Fruit fly (Drosophila melanogaster) whole organism, embryonic: Measurements from ENCODE around the gene CG10512.

Source experiments
- Bteb2 ChIP-seq: fragments of 200-800 bp; sonication (Bioruptor generic); optimal IDR thresholded peaks from 2 replicates; lab custom pipeline; 2016; ENCODE audit warnings: missing biosample characterization, missing genetic modification characterization
- CG1233 ChIP-seq: fragments of 200-800 bp; sonication (Bioruptor generic); optimal IDR thresholded peaks from 4 replicates; lab custom pipeline; 2018; ENCODE audit warnings: missing biosample characterization, mild to moderate bottlenecking, missing genetic modification characterization
- CG12391 ChIP-seq: fragments of 200-800 bp; sonication (Bioruptor generic); optimal IDR thresholded peaks from 3 replicates; lab custom pipeline; 2018; ENCODE audit warnings: missing biosample characterization, mild to moderate bottlenecking, missing genetic modification characterization, moderate library complexity
- CG14667 ChIP-seq: fragments of 200-800 bp; sonication (Bioruptor generic); IDR thresholded peaks from 2 replicates; pipeline ENCODE4 v1.3.6; 2022; ENCODE audit warnings: missing biosample characterization, missing genetic modification characterization
- CG15011 ChIP-seq: fragments of 200-800 bp; sonication (Bioruptor generic); optimal IDR thresholded peaks from 3 replicates; lab custom pipeline; 2018; ENCODE audit warnings: missing biosample characterization, mild to moderate bottlenecking, missing genetic modification characterization
- CG16813 ChIP-seq: fragments of 200-800 bp; sonication (Bioruptor generic); IDR thresholded peaks from 3 replicates; pipeline ENCODE4 v1.3.6; 2022; ENCODE audit warnings: missing biosample characterization, missing genetic modification characterization; ENCODE audit not compliant: partially characterized antibody
- CG17829 ChIP-seq: fragments of 200-800 bp; optimal IDR thresholded peaks from 2 replicates; lab custom pipeline; 2019; ENCODE audit warnings: missing biosample characterization, mild to moderate bottlenecking, missing genetic modification characterization, moderate library complexity
- CG17912 ChIP-seq: fragments of 200-800 bp; sonication (Bioruptor generic); optimal IDR thresholded peaks from 2 replicates; lab custom pipeline; 2018; ENCODE audit warnings: missing biosample characterization, mild to moderate bottlenecking, missing genetic modification characterization
- CG2129 ChIP-seq: fragments of 200-800 bp; sonication (Bioruptor generic); IDR thresholded peaks from 2 replicates; pipeline ENCODE4 v1.3.6; 2022; ENCODE audit warnings: missing biosample characterization, missing genetic modification characterization; ENCODE audit not compliant: partially characterized antibody
- CG32772 ChIP-seq: fragments of 200-800 bp; sonication (Bioruptor generic); IDR thresholded peaks from 2 replicates; pipeline ENCODE4 v1.3.6; 2022; ENCODE audit warnings: missing biosample characterization, missing genetic modification characterization
- CG3726 ChIP-seq: fragments of 200-800 bp; sonication (Bioruptor generic); IDR thresholded peaks from 3 replicates; pipeline ENCODE4, ENCODE4 v1.3.6; 2022; ENCODE audit warnings: missing biosample characterization, missing genetic modification characterization
- CG7271 ChIP-seq: fragments of 200-800 bp; sonication (Bioruptor generic); optimal IDR thresholded peaks from 2 replicates; lab custom pipeline; 2018; ENCODE audit warnings: missing biosample characterization, mild to moderate bottlenecking, missing genetic modification characterization, moderate library complexity
- CG8281 ChIP-seq: fragments of 200-800 bp; sonication (Bioruptor generic); optimal IDR thresholded peaks from 2 replicates; lab custom pipeline; 2018; ENCODE audit warnings: missing biosample characterization, mild to moderate bottlenecking, missing genetic modification characterization, moderate library complexity
- CTCF ChIP-seq: fragments of 200-800 bp; sonication (Bioruptor generic); optimal IDR thresholded peaks from 2 replicates; lab custom pipeline; 2017; ENCODE audit warnings: missing biosample characterization, mild to moderate bottlenecking, missing genetic modification characterization, moderate library complexity
- Eip74EF ChIP-seq, 2 experiments: fragments of 200-800 bp in 1 of 2; fragments of >200 bp in 1 of 2; sonication (Bioruptor generic) in 1 of 2; optimal IDR thresholded peaks; 2 replicates each; lab custom pipeline; 2017 to 2019; ENCODE audit warnings: missing biosample characterization in 2 of 2, missing genetic modification characterization in 2 of 2, mild to moderate bottlenecking in 1 of 2, moderate library complexity in 1 of 2
- Ets65A ChIP-seq: fragments of 200-800 bp; sonication (Bioruptor generic); peaks from one replicate; lab custom pipeline; 2016; ENCODE audit warnings: missing biosample characterization, missing genetic modification characterization
- Hr51 ChIP-seq, 2 experiments: fragments of 200-800 bp; sonication (Bioruptor generic); optimal IDR thresholded peaks; 2 replicates in 1 of 2; 3 replicates in 1 of 2; lab custom pipeline; 2016 to 2018; ENCODE audit warnings: missing biosample characterization in 2 of 2, missing genetic modification characterization in 2 of 2, mild to moderate bottlenecking in 1 of 2, moderate library complexity in 1 of 2
- Med ChIP-seq: fragments of 200-800 bp; sonication (Bioruptor generic); peaks from one replicate; lab custom pipeline; 2016; ENCODE audit warnings: missing biosample characterization, missing genetic modification characterization, mild to moderate bottlenecking, inconsistent platforms, moderate library complexity
- Optix ChIP-seq: fragments of 200-800 bp; sonication (Bioruptor generic); IDR thresholded peaks from 3 replicates; pipeline ENCODE4 v1.3.6; 2022; ENCODE audit warnings: missing biosample characterization, missing genetic modification characterization
- Poxn ChIP-seq: fragments of 200-800 bp; sonication (Bioruptor generic); IDR thresholded peaks from 2 replicates; pipeline ENCODE4 v1.3.6; 2022; ENCODE audit warnings: missing biosample characterization, missing genetic modification characterization
- Sry-δ ChIP-seq: fragments of 200-800 bp; sonication (Bioruptor generic); optimal IDR thresholded peaks from 2 replicates; lab custom pipeline; 2016; ENCODE audit warnings: missing biosample characterization, missing genetic modification characterization
- br ChIP-seq: fragments of >200 bp; optimal IDR thresholded peaks from 2 replicates; lab custom pipeline; 2017
- chinmo ChIP-seq: fragments of 200-800 bp; sonication (Bioruptor generic); IDR thresholded peaks from 4 replicates; pipeline ENCODE4 v1.3.6; 2022; ENCODE audit warnings: missing biosample characterization, missing genetic modification characterization; ENCODE audit not compliant: partially characterized antibody
- cwo ChIP-seq: fragments of 200-800 bp; sonication (Bioruptor generic); optimal IDR thresholded peaks from 3 replicates; lab custom pipeline; 2017; ENCODE audit warnings: missing biosample characterization, missing genetic modification characterization, mild to moderate bottlenecking, moderate library complexity, missing genetic modification reagents
- disco-r ChIP-seq: fragments of 200-800 bp; sonication (Bioruptor generic); optimal IDR thresholded peaks from 2 replicates; lab custom pipeline; 2016; ENCODE audit warnings: missing biosample characterization, missing genetic modification characterization
- en ChIP-seq: fragments of 200-800 bp; sonication (Bioruptor generic); optimal IDR thresholded peaks from 2 replicates; lab custom pipeline; 2016; ENCODE audit warnings: missing biosample characterization, missing genetic modification characterization
- fru ChIP-seq: fragments of >200 bp; optimal IDR thresholded peaks from 2 replicates; lab custom pipeline; 2017
- ftz-f1 ChIP-seq: fragments of 200-800 bp; sonication (Bioruptor generic); optimal IDR thresholded peaks from 2 replicates; lab custom pipeline; 2016; ENCODE audit warnings: missing biosample characterization, missing genetic modification characterization
- gcm2 ChIP-seq: fragments of 200-800 bp; sonication (Bioruptor generic); optimal IDR thresholded peaks from 2 replicates; lab custom pipeline; 2016; ENCODE audit warnings: missing biosample characterization, missing genetic modification characterization
- gfzf ChIP-seq: fragments of 200-800 bp; sonication (Bioruptor generic); optimal IDR thresholded peaks from 2 replicates; lab custom pipeline; 2016; ENCODE audit warnings: missing biosample characterization, mild to moderate bottlenecking, missing genetic modification characterization, moderate library complexity
- gt ChIP-seq: fragments of 200-800 bp; sonication (Bioruptor generic); IDR thresholded peaks from 2 replicates; pipeline ENCODE4 v1.3.6; 2022; ENCODE audit warnings: missing biosample characterization, missing genetic modification characterization
- lab ChIP-seq: fragments of 200-800 bp; sonication (Bioruptor generic); optimal IDR thresholded peaks from 3 replicates; lab custom pipeline; 2017; ENCODE audit warnings: missing biosample characterization, missing genetic modification characterization, mild to moderate bottlenecking, moderate library complexity, missing genetic modification reagents
- lbe ChIP-seq: fragments of 200-800 bp; sonication (Bioruptor generic); optimal IDR thresholded peaks from 2 replicates; lab custom pipeline; 2016; ENCODE audit warnings: missing biosample characterization, mild to moderate bottlenecking, missing genetic modification characterization
- sr ChIP-seq: fragments of 200-800 bp; sonication (Bioruptor generic); IDR thresholded peaks from 3 replicates; pipeline ENCODE4 v1.3.6; 2022; ENCODE audit warnings: missing biosample characterization, missing genetic modification characterization
- twi ChIP-seq: fragments of 200-800 bp; optimal IDR thresholded peaks from 2 replicates; lab custom pipeline; 2019; ENCODE audit warnings: missing biosample characterization, mild to moderate bottlenecking, missing genetic modification characterization, moderate library complexity
- tx ChIP-seq: fragments of 200-800 bp; sonication (Bioruptor generic); optimal IDR thresholded peaks from 2 replicates; lab custom pipeline; 2016; ENCODE audit warnings: missing biosample characterization, missing genetic modification characterization
- vnd ChIP-seq: fragments of 200-800 bp; sonication (Bioruptor generic); IDR thresholded peaks from 3 replicates; pipeline ENCODE4 v1.3.6; 2022; ENCODE audit warnings: missing biosample characterization, missing genetic modification characterization; ENCODE audit not compliant: partially characterized antibody
- wek ChIP-seq: fragments of 200-800 bp; sonication (Bioruptor generic); optimal IDR thresholded peaks from 3 replicates; lab custom pipeline; 2018; ENCODE audit warnings: missing biosample characterization, mild to moderate bottlenecking, missing genetic modification characterization, moderate library complexity
- zen ChIP-seq: fragments of 200-800 bp; sonication (Bioruptor generic); optimal IDR thresholded peaks from 3 replicates; lab custom pipeline; 2018; ENCODE audit warnings: missing biosample characterization, mild to moderate bottlenecking, missing genetic modification characterization, moderate library complexity

CG10512 gene

dm6 chr3L:21216697-21217291 is 14.1 kb downstream of the CG10512 start, which contains the start of the genes Trmt112 and Ilk (continued):
- TF ChIP-seq zen (tag; lab: Kevin White, UChicago), result no peak
- no peak for TF ChIP-seq fru (lab: Kevin White, UChicago)
- peak; percentile 84 for TF ChIP-seq CG16813 (GFP tag; lab: Robert Waterston, UW)
- no peak for TF ChIP-seq CG15011 (GFP tag; lab: Kevin White, UChicago)

- TF ChIP-seq lab (GFP tag; lab: Kevin White, UChicago), result no peak
- no peak for TF ChIP-seq br (lab: Kevin White, UChicago)
- TF ChIP-seq Med (GFP tag; lab: Kevin White, UChicago), result peak; percentile 65
- peak; percentile 91 for TF ChIP-seq sr (GFP tag; lab: Robert Waterston, UW)
- TF ChIP-seq CG7271 (tag; lab: Kevin White, UChicago), result no peak
- no peak for TF ChIP-seq CTCF (GFP tag; lab: Kevin White, UChicago)
- TF ChIP-seq CG14667 (GFP tag; lab: Robert Waterston, UW), result no peak
- TF ChIP-seq en (GFP tag; lab: Kevin White, UChicago), result no peak
- no peak for TF ChIP-seq gcm2 (GFP tag; lab: Kevin White, UChicago)
- TF ChIP-seq Eip74EF (GFP tag; optimal IDR thresholded peaks at IDR 0.05; lab: Kevin White, UChicago), result peak in 1 of 2 experiments; percentile 50
- TF ChIP-seq vnd, result no peak
- TF ChIP-seq Bteb2 (GFP tag; lab: Kevin White, UChicago), result no peak
- TF ChIP-seq gfzf (GFP tag; lab: Kevin White, UChicago), result no peak
- TF ChIP-seq chinmo (GFP tag; lab: Robert Waterston, UW), result peak; percentile 93; the same call in 3 of the 4 replicates
- peak; percentile 59 for TF ChIP-seq cwo (GFP tag; lab: Kevin White, UChicago)
- no peak for TF ChIP-seq CG8281
- TF ChIP-seq CG12391, result no peak
- no peak for TF ChIP-seq Sry-δ
- peak; percentile 65 for TF ChIP-seq ftz-f1 (GFP tag; lab: Kevin White, UChicago)
- TF ChIP-seq gt (GFP tag; lab: Robert Waterston, UW), result no peak
- no peak for TF ChIP-seq Hr51 (GFP tag; optimal IDR thresholded peaks at IDR 0.05; lab: Kevin White, UChicago)
- no peak for TF ChIP-seq CG17912 (GFP tag; lab: Kevin White, UChicago)
Observed at dm6 chr3L:21219160-21219559, 16.4 kb downstream of the CG10512 start.

dm6 chr3L:21220100-21220499 is 17.4 kb downstream of the CG10512 start, which contains the start of gene CG43219:
Gene CG43219 (plus strand): TSS chr3L:21220400.
- TF ChIP-seq disco-r (GFP tag; lab: Kevin White, UChicago), result no peak
- no peak for TF ChIP-seq tx (GFP tag; lab: Kevin White, UChicago)
- TF ChIP-seq CG2129 (GFP tag; lab: Robert Waterston, UW), result no peak
- TF ChIP-seq CG1233 (GFP tag; lab: Kevin White, UChicago), result no peak
- no peak for TF ChIP-seq wek
- no peak for TF ChIP-seq Poxn (GFP tag; lab: Robert Waterston, UW)
- TF ChIP-seq CG3726 (GFP tag; lab: Robert Waterston, UW), result 0 out of 3 replicates have a peak, but pooled peaks have one; percentile 49
- no peak for TF ChIP-seq twi
- no peak for TF ChIP-seq CG17829 (tag; lab: Kevin White, UChicago)
- TF ChIP-seq lbe (GFP tag; lab: Kevin White, UChicago), result no peak
- TF ChIP-seq CG32772 (GFP tag; lab: Robert Waterston, UW), result 0 out of 2 replicates have a peak, but pooled peaks have one; percentile 7
- peak; percentile 28 for TF ChIP-seq Ets65A
- TF ChIP-seq Optix (GFP tag; lab: Robert Waterston, UW), result 0 out of 3 replicates have a peak, but pooled peaks have one; percentile 6
